Fruit fly (Drosophila melanogaster) whole organism, adult: ENCODE data around the gene CG31693.

Experiments used
- CG11617 ChIP-seq: fragments of 200-800 bp; sonication (Bioruptor generic); optimal IDR thresholded peaks from 2 replicates; lab custom pipeline; 2017; ENCODE audit warnings: mild to moderate bottlenecking, missing biosample characterization, missing genetic modification reagents, missing genetic modification characterization
- CG12768 ChIP-seq: fragments of 200-800 bp; sonication (Bioruptor generic); optimal IDR thresholded peaks from 2 replicates; lab custom pipeline; 2017; ENCODE audit warnings: missing biosample characterization, missing genetic modification characterization, mild to moderate bottlenecking, moderate library complexity, missing genetic modification reagents
- CG1620 ChIP-seq: fragments of 200-800 bp; sonication (Bioruptor generic); optimal IDR thresholded peaks from 2 replicates; lab custom pipeline; 2016; ENCODE audit warnings: missing biosample characterization, missing genetic modification characterization
- CG33017 ChIP-seq: fragments of 200-800 bp; sonication (Bioruptor generic); optimal IDR thresholded peaks from 2 replicates; lab custom pipeline; 2018; ENCODE audit warnings: missing biosample characterization, mild to moderate bottlenecking, missing genetic modification characterization, moderate library complexity
- CG5204 ChIP-seq: fragments of 200-800 bp; sonication (Bioruptor generic); optimal IDR thresholded peaks from 2 replicates; lab custom pipeline; 2016; ENCODE audit warnings: missing biosample characterization, missing genetic modification characterization
- CG7045 ChIP-seq: fragments of 200-800 bp; sonication (Bioruptor generic); optimal IDR thresholded peaks from 2 replicates; lab custom pipeline; 2017; ENCODE audit warnings: missing biosample characterization, mild to moderate bottlenecking, missing genetic modification characterization
- CG7101 ChIP-seq: fragments of 200-800 bp; sonication (Bioruptor generic); optimal IDR thresholded peaks from 2 replicates; lab custom pipeline; 2018; ENCODE audit warnings: missing biosample characterization, mild to moderate bottlenecking, missing genetic modification characterization, moderate library complexity
- Clk ChIP-seq: fragments of 200-800 bp; sonication (Bioruptor generic); optimal IDR thresholded peaks from 2 replicates; lab custom pipeline; 2017; ENCODE audit warnings: missing biosample characterization, missing genetic modification characterization
- bab1 ChIP-seq: fragments of 200-800 bp; sonication (Bioruptor generic); optimal IDR thresholded peaks from 3 replicates; lab custom pipeline; 2019; ENCODE audit warnings: missing biosample characterization, mild to moderate bottlenecking, missing genetic modification characterization, moderate library complexity
- kay ChIP-seq: fragments of 200-800 bp; sonication (Bioruptor generic); peaks from one replicate; lab custom pipeline; 2016; ENCODE audit warnings: missing biosample characterization, missing genetic modification characterization, borderline replicate concordance
- ovo ChIP-seq: fragments of 200-800 bp; sonication (Bioruptor generic); optimal IDR thresholded peaks from 2 replicates; lab custom pipeline; 2016; ENCODE audit warnings: missing biosample characterization, missing genetic modification characterization
- pad ChIP-seq: fragments of 200-800 bp; sonication (Bioruptor generic); optimal IDR thresholded peaks from 3 replicates; lab custom pipeline; 2017; ENCODE audit warnings: missing biosample characterization, missing genetic modification characterization, mild to moderate bottlenecking, moderate library complexity, missing genetic modification reagents
- tj ChIP-seq: fragments of 200-800 bp; sonication (Bioruptor generic); optimal IDR thresholded peaks from 3 replicates; lab custom pipeline; 2017; ENCODE audit warnings: missing biosample characterization, mild to moderate bottlenecking, missing genetic modification characterization, moderate library complexity
- toe ChIP-seq: fragments of 200-800 bp; sonication (Bioruptor generic); optimal IDR thresholded peaks from 2 replicates; lab custom pipeline; 2016; ENCODE audit warnings: missing biosample characterization, missing genetic modification characterization

dm6 chr2L:21992833-21993232, 22.2 kb upstream of the CG31693 start, which contains the start of gene CG2528:
- TF ChIP-seq CG7101 (tag; lab: Kevin White, UChicago) = no peak
- no peak for TF ChIP-seq CG7045 (GFP tag; lab: Kevin White, UChicago)
- TF ChIP-seq tj (GFP tag; lab: Kevin White, UChicago) = no peak
- TF ChIP-seq CG12768 = no peak
- no peak for TF ChIP-seq CG1620 (GFP tag; lab: Kevin White, UChicago)
- no peak for TF ChIP-seq toe
- no peak for TF ChIP-seq bab1 (GFP tag; lab: Kevin White, UChicago)
- TF ChIP-seq kay = no peak
- TF ChIP-seq CG33017 (tag; lab: Kevin White, UChicago) = no peak
- no peak for TF ChIP-seq Clk
- no peak for TF ChIP-seq CG5204
- no peak for TF ChIP-seq pad
- TF ChIP-seq CG11617 = no peak
- no peak for TF ChIP-seq ovo (GFP tag; lab: Kevin White, UChicago)
